Fruit fly (Drosophila melanogaster): ENCODE results near the gene x16.

x16 gene

DNA sequence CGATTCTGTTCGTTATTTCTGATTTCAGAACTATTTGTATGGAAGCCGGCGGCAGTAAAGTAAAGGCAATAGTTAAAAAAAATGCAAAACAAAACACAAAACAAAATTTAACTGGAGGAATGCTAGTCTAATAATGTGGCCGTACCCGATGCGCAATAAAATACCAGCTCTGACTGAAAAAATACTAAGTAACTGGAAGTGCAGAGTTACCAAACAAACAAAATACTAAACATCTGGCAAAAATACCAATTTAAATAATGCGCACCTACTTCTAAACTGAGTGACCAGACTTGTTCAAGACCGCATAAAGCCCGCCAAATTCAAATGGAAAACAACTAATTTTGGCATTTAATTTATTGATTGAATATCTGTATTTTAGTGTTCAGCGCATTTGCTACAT lies 6.0 kb downstream of the x16 start, which contains the start of gene Wee1 (continued):
- TF ChIP-seq schlank (tag; optimal IDR thresholded peaks at IDR 0.05) (no peak), Neu2 (GFP tag; optimal IDR thresholded peaks at IDR 0.05; ENCODE audit: borderline replicate concordance) (no peak), D19B (GFP tag; optimal IDR thresholded peaks at IDR 0.05) (no peak), Trl (optimal IDR thresholded peaks at IDR 0.05) (no peak), Trl (GFP tag; optimal IDR thresholded peaks at IDR 0.05) (no peak), CG11093 (GFP tag; IDR thresholded peaks at IDR 0.05) (no peak), CTCF (GFP tag; optimal IDR thresholded peaks at IDR 0.05) (no peak), en (GFP tag; optimal IDR thresholded peaks at IDR 0.05) (no peak), CG9609 (GFP tag; optimal IDR thresholded peaks at IDR 0.05) (no peak), CG17829 (tag; optimal IDR thresholded peaks at IDR 0.05) (peak; percentile 50), Sry-β (GFP tag; optimal IDR thresholded peaks at IDR 0.05) (peak; percentile 48), row (GFP tag; IDR thresholded peaks at IDR 0.05) (peak; percentile 50; the same call in 1 of the 3 replicates), Doc3 (GFP tag; IDR thresholded peaks at IDR 0.05; ENCODE audit: partially characterized antibody) (no peak), mld (GFP tag; IDR thresholded peaks at IDR 0.05; ENCODE audit: partially characterized antibody) (no peak), lbe (GFP tag; optimal IDR thresholded peaks at IDR 0.05) (no peak), gce (GFP tag; IDR thresholded peaks at IDR 0.05) (no peak), Meics (GFP tag; optimal IDR thresholded peaks at IDR 0.05) (no peak), ewg (GFP tag; optimal IDR thresholded peaks at IDR 0.05) (peak; percentile 25), vvl (GFP tag; IDR thresholded peaks at IDR 0.05) (no peak), CG34224 (GFP tag; IDR thresholded peaks at IDR 0.05; ENCODE audit: partially characterized antibody) (no peak), YL-1 (GFP tag; optimal IDR thresholded peaks at IDR 0.05) (peak; percentile 75), shn (GFP tag; optimal IDR thresholded peaks at IDR 0.05) (no peak), wdn (GFP tag; IDR thresholded peaks at IDR 0.05) (no peak), CG15011 (GFP tag; optimal IDR thresholded peaks at IDR 0.05) (no peak), trem (tag; optimal IDR thresholded peaks at IDR 0.05) (peak; percentile 60), NfI (GFP tag; optimal IDR thresholded peaks at IDR 0.05) (no peak), CG3847 (GFP tag; IDR thresholded peaks at IDR 0.05) (peak; percentile 71), CG2116 (GFP tag; optimal IDR thresholded peaks at IDR 0.05) (peak; percentile 63), jing (GFP tag; optimal IDR thresholded peaks at IDR 0.05) (no peak), MBD-R2 (GFP tag; IDR thresholded peaks at IDR 0.05) (peak; percentile 81), bigmax (GFP tag; optimal IDR thresholded peaks at IDR 0.05) (peak; percentile 59), CG42726 (GFP tag; IDR thresholded peaks at IDR 0.05; ENCODE audit: partially characterized antibody) (no peak), Drgx (GFP tag; IDR thresholded peaks at IDR 0.05) (no peak), Jarid2 (GFP tag; optimal IDR thresholded peaks at IDR 0.05) (no peak), CG8765 (GFP tag; IDR thresholded peaks at IDR 0.05) (no peak), caup (GFP tag; optimal IDR thresholded peaks at IDR 0.05; ENCODE audit: severe bottlenecking) (no peak), CG4617 (GFP tag; optimal IDR thresholded peaks at IDR 0.05; ENCODE audit: borderline replicate concordance) (peak; percentile 78), E2f2 (GFP tag; IDR thresholded peaks at IDR 0.05) (peak; percentile 97), fru (optimal IDR thresholded peaks at IDR 0.05) (no peak), CG14860 (GFP tag; IDR thresholded peaks at IDR 0.05; ENCODE audit: partially characterized antibody) (no peak), cas (GFP tag; IDR thresholded peaks at IDR 0.05) (no peak), CG31365 (tag; optimal IDR thresholded peaks at IDR 0.05) (no peak), CG14710 (tag; optimal IDR thresholded peaks at IDR 0.05) (peak; percentile 58), CG16813 (GFP tag; IDR thresholded peaks at IDR 0.05; ENCODE audit: partially characterized antibody) (no peak; the same call in 2 of the 3 replicates), CG13424 (tag; optimal IDR thresholded peaks at IDR 0.05) (no peak), CG33213 (GFP tag; optimal IDR thresholded peaks at IDR 0.05) (peak; percentile 40), Sry-δ (GFP tag; optimal IDR thresholded peaks at IDR 0.05) (peak; percentile 41), CG9437 (GFP tag; optimal IDR thresholded peaks at IDR 0.05) (no peak), CG7271 (tag; optimal IDR thresholded peaks at IDR 0.05) (no peak), Scr (GFP tag; IDR thresholded peaks at IDR 0.05; ENCODE audit: partially characterized antibody) (no peak), nmo (GFP tag; optimal IDR thresholded peaks at IDR 0.05) (peak; percentile 84), ham (GFP tag; IDR thresholded peaks at IDR 0.05) (no peak)

Measured in whole organism, embryonic.